Fruit fly (Drosophila melanogaster) whole organism, adult: ENCODE results near the gene drongo.

Source experiments
- CG11617 ChIP-seq: fragments of 200-800 bp; sonication (Bioruptor generic); optimal IDR thresholded peaks from 2 replicates; lab custom pipeline; 2017; ENCODE audit warnings: mild to moderate bottlenecking, missing biosample characterization, missing genetic modification reagents, missing genetic modification characterization
- CG12768 ChIP-seq: fragments of 200-800 bp; sonication (Bioruptor generic); optimal IDR thresholded peaks from 2 replicates; lab custom pipeline; 2017; ENCODE audit warnings: missing biosample characterization, missing genetic modification characterization, mild to moderate bottlenecking, moderate library complexity, missing genetic modification reagents
- CG1620 ChIP-seq: fragments of 200-800 bp; sonication (Bioruptor generic); optimal IDR thresholded peaks from 2 replicates; lab custom pipeline; 2016; ENCODE audit warnings: missing biosample characterization, missing genetic modification characterization
- CG33017 ChIP-seq: fragments of 200-800 bp; sonication (Bioruptor generic); optimal IDR thresholded peaks from 2 replicates; lab custom pipeline; 2018; ENCODE audit warnings: missing biosample characterization, mild to moderate bottlenecking, missing genetic modification characterization, moderate library complexity
- CG7045 ChIP-seq: fragments of 200-800 bp; sonication (Bioruptor generic); optimal IDR thresholded peaks from 2 replicates; lab custom pipeline; 2017; ENCODE audit warnings: missing biosample characterization, mild to moderate bottlenecking, missing genetic modification characterization
- Clk ChIP-seq: fragments of 200-800 bp; sonication (Bioruptor generic); optimal IDR thresholded peaks from 2 replicates; lab custom pipeline; 2017; ENCODE audit warnings: missing biosample characterization, missing genetic modification characterization
- Crg-1 ChIP-seq: fragments of 200-800 bp; sonication (Bioruptor generic); optimal IDR thresholded peaks from 2 replicates; lab custom pipeline; 2016; ENCODE audit warnings: missing biosample characterization, missing genetic modification characterization
- Mnt ChIP-seq: fragments of 200-800 bp; sonication (Bioruptor generic); optimal IDR thresholded peaks from 2 replicates; lab custom pipeline; 2016; ENCODE audit warnings: missing biosample characterization, mild to moderate bottlenecking, missing genetic modification characterization
- bab1 ChIP-seq: fragments of 200-800 bp; sonication (Bioruptor generic); optimal IDR thresholded peaks from 3 replicates; lab custom pipeline; 2019; ENCODE audit warnings: missing biosample characterization, mild to moderate bottlenecking, missing genetic modification characterization, moderate library complexity
- cic ChIP-seq: fragments of 200-800 bp; sonication (Bioruptor generic); optimal IDR thresholded peaks from 2 replicates; lab custom pipeline; 2017; ENCODE audit warnings: missing biosample characterization, mild to moderate bottlenecking, missing genetic modification characterization, moderate library complexity
- cnc ChIP-seq, 2 experiments: fragments of >200 bp; optimal IDR thresholded peaks; 2 replicates each; lab custom pipeline; 2017
- kay ChIP-seq: fragments of 200-800 bp; sonication (Bioruptor generic); peaks from one replicate; lab custom pipeline; 2016; ENCODE audit warnings: missing biosample characterization, missing genetic modification characterization, borderline replicate concordance
- ovo ChIP-seq: fragments of 200-800 bp; sonication (Bioruptor generic); optimal IDR thresholded peaks from 2 replicates; lab custom pipeline; 2016; ENCODE audit warnings: missing biosample characterization, missing genetic modification characterization
- tj ChIP-seq: fragments of 200-800 bp; sonication (Bioruptor generic); optimal IDR thresholded peaks from 3 replicates; lab custom pipeline; 2017; ENCODE audit warnings: missing biosample characterization, mild to moderate bottlenecking, missing genetic modification characterization, moderate library complexity

dm6 chr2L:837989-838388 is 12.9 kb downstream of the drongo start:
- TF ChIP-seq CG12768 (GFP tag; lab: Kevin White, UChicago) (no peak), Mnt (GFP tag; lab: Kevin White, UChicago) (no peak), Clk (GFP tag; lab: Kevin White, UChicago) (no peak), Crg-1 (GFP tag; lab: Kevin White, UChicago) (no peak), CG1620 (GFP tag; lab: Kevin White, UChicago) (no peak), cnc (optimal IDR thresholded peaks at IDR 0.05; lab: Kevin White, UChicago) (no peak), CG33017 (no peak), bab1 (GFP tag; lab: Kevin White, UChicago) (no peak), tj (GFP tag; lab: Kevin White, UChicago) (no peak), ovo (GFP tag; lab: Kevin White, UChicago) (no peak), cic (no peak), kay (no peak), CG7045 (GFP tag; lab: Kevin White, UChicago) (no peak), CG11617 (GFP tag; lab: Kevin White, UChicago) (no peak)
